Worm (Caenorhabditis elegans): ENCODE measurements around the gene sru-39.

- TF ChIP-seq hnd-1 (tag; optimal IDR thresholded peaks at IDR 0.05) (no peak), ets-7 (tag; optimal IDR thresholded peaks at IDR 0.05) (no peak), hmbx-1 (tag; optimal IDR thresholded peaks at IDR 0.05) (no peak), tbx-37 (GFP tag; conservative IDR thresholded peaks at IDR 0.05) (no peak)
These were observed 47.6 kb upstream of the sru-39 start, which contains the start of gene F58E6.8 for ce11 chrV:9755725-9756124.
